Fruit fly (Drosophila melanogaster) whole organism: Measurements from ENCODE around the gene Cpr76Bb.

ENCODE experiments used
- CG8478 ChIP-seq: fragments of >200 bp; optimal IDR thresholded peaks from 2 replicates; lab custom pipeline; 2018; ENCODE audit warnings: inconsistent platforms
- Dll ChIP-seq: fragments of >200 bp; optimal IDR thresholded peaks from 2 replicates; lab custom pipeline; 2017
- EcR ChIP-seq, 2 experiments: fragments of >200 bp; optimal IDR thresholded peaks; 2 replicates each; lab custom pipeline; 2017; ENCODE audit warnings: missing biosample characterization in 2 of 2, missing genetic modification characterization in 2 of 2, missing genetic modification reagents in 2 of 2
- pan ChIP-seq: fragments of >200 bp; optimal IDR thresholded peaks from 2 replicates; lab custom pipeline; 2017
- psq ChIP-seq: fragments of >200 bp; optimal IDR thresholded peaks from 2 replicates; lab custom pipeline; 2017

dm6 chr3L:19483007-19483406, 36.4 kb upstream of the Cpr76Bb start:
- TF ChIP-seq pan (no peak), psq (lab: Kevin White, UChicago) (no peak), CG8478 (no peak), Dll (lab: Kevin White, UChicago) (no peak), EcR (GFP tag; optimal IDR thresholded peaks at IDR 0.05; lab: Kevin White, UChicago) (no peak)
